Fruit fly (Drosophila melanogaster) whole organism, embryonic: ENCODE results near the gene CG6028.

Experiments
- BtbVII ChIP-seq: fragments of 200-800 bp; sonication (Bioruptor generic); optimal IDR thresholded peaks from 3 replicates; lab custom pipeline; 2017; ENCODE audit warnings: missing biosample characterization, mild to moderate bottlenecking, missing genetic modification characterization
- CG10543 ChIP-seq: fragments of 200-800 bp; sonication (Bioruptor generic); optimal IDR thresholded peaks from 3 replicates; lab custom pipeline; 2017; ENCODE audit warnings: missing biosample characterization, mild to moderate bottlenecking, missing genetic modification characterization, moderate library complexity
- CG11456 ChIP-seq: fragments of 200-800 bp; sonication (Bioruptor generic); IDR thresholded peaks from 3 replicates; pipeline ENCODE4 v1.3.6; 2022; ENCODE audit warnings: missing biosample characterization, missing genetic modification characterization
- CG12219 ChIP-seq: fragments of 200-800 bp; sonication (Bioruptor generic); optimal IDR thresholded peaks from 3 replicates; lab custom pipeline; 2018; ENCODE audit warnings: missing biosample characterization, mild to moderate bottlenecking, missing genetic modification characterization
- CG1529 ChIP-seq: fragments of 200-800 bp; sonication (Bioruptor generic); optimal IDR thresholded peaks from 3 replicates; lab custom pipeline; 2018; ENCODE audit warnings: missing biosample characterization, missing genetic modification characterization
- CG16815 ChIP-seq: fragments of 200-800 bp; sonication (Bioruptor generic); optimal IDR thresholded peaks from 3 replicates; lab custom pipeline; 2017; ENCODE audit warnings: missing biosample characterization, mild to moderate bottlenecking, missing genetic modification characterization
- CG16863 ChIP-seq: fragments of 200-800 bp; sonication (Bioruptor generic); optimal IDR thresholded peaks from 3 replicates; lab custom pipeline; 2016; ENCODE audit warnings: missing biosample characterization, missing genetic modification characterization
- CG17328 ChIP-seq: fragments of 200-800 bp; sonication (Bioruptor generic); IDR thresholded peaks from 2 replicates; pipeline ENCODE4 v1.3.6; 2022; ENCODE audit warnings: missing biosample characterization, missing genetic modification characterization
- CG2116 ChIP-seq: fragments of 200-800 bp; sonication (Bioruptor generic); optimal IDR thresholded peaks from 3 replicates; lab custom pipeline; 2018; ENCODE audit warnings: missing biosample characterization, mild to moderate bottlenecking, missing genetic modification characterization
- CG2202 ChIP-seq: fragments of 200-800 bp; sonication (Bioruptor generic); optimal IDR thresholded peaks from 2 replicates; lab custom pipeline; 2018; ENCODE audit warnings: missing biosample characterization, mild to moderate bottlenecking, missing genetic modification characterization
- CG30403 ChIP-seq: fragments of 200-800 bp; sonication (Bioruptor generic); optimal IDR thresholded peaks from 3 replicates; lab custom pipeline; 2016; ENCODE audit warnings: missing biosample characterization, missing genetic modification characterization
- CG3281 ChIP-seq: fragments of 200-800 bp; sonication (Bioruptor generic); optimal IDR thresholded peaks from 3 replicates; lab custom pipeline; 2017; ENCODE audit warnings: missing biosample characterization, mild to moderate bottlenecking, missing genetic modification characterization
- CG43689 ChIP-seq: fragments of 200-800 bp; sonication (Bioruptor generic); IDR thresholded peaks from 2 replicates; pipeline ENCODE4 v1.3.6; 2022; ENCODE audit warnings: missing biosample characterization, missing genetic modification characterization
- CG5180 ChIP-seq: fragments of 200-800 bp; sonication (Bioruptor generic); optimal IDR thresholded peaks from 3 replicates; lab custom pipeline; 2017; ENCODE audit warnings: missing biosample characterization, missing genetic modification characterization, mild to moderate bottlenecking, moderate library complexity, missing genetic modification reagents
- CG6654 ChIP-seq: fragments of 200-800 bp; sonication (Bioruptor generic); optimal IDR thresholded peaks from 2 replicates; lab custom pipeline; 2017; ENCODE audit warnings: missing biosample characterization, mild to moderate bottlenecking, missing genetic modification characterization
- CG6689 ChIP-seq: fragments of 200-800 bp; sonication (Bioruptor generic); IDR thresholded peaks from 2 replicates; pipeline ENCODE4 v1.3.6; 2022; ENCODE audit warnings: missing biosample characterization, missing genetic modification characterization
- CHES-1-like ChIP-seq: fragments of 200-800 bp; sonication (Bioruptor generic); optimal IDR thresholded peaks from 2 replicates; lab custom pipeline; 2016; ENCODE audit warnings: missing biosample characterization, missing genetic modification characterization
- HLH4C ChIP-seq: fragments of 200-800 bp; sonication (Bioruptor generic); IDR thresholded peaks from 3 replicates; pipeline ENCODE4 v1.3.6; 2022; ENCODE audit warnings: missing biosample characterization, missing genetic modification characterization; ENCODE audit not compliant: partially characterized antibody
- HmgZ ChIP-seq: fragments of 200-800 bp; sonication (Bioruptor generic); optimal IDR thresholded peaks from 2 replicates; lab custom pipeline; 2018; ENCODE audit warnings: missing biosample characterization, mild to moderate bottlenecking, missing genetic modification characterization
- Hmx ChIP-seq: fragments of 200-800 bp; sonication (Bioruptor generic); optimal IDR thresholded peaks from 2 replicates; lab custom pipeline; 2016; ENCODE audit warnings: missing biosample characterization, missing genetic modification characterization
- Lhr ChIP-seq: fragments of 200-800 bp; sonication (Bioruptor generic); optimal IDR thresholded peaks from 3 replicates; lab custom pipeline; 2017; ENCODE audit warnings: mild to moderate bottlenecking, missing biosample characterization, missing genetic modification reagents, missing genetic modification characterization
- MBD-R2 ChIP-seq: fragments of 200-800 bp; sonication (Bioruptor generic); IDR thresholded peaks from 2 replicates; pipeline ENCODE4 v1.3.6; 2022; ENCODE audit warnings: missing biosample characterization, missing genetic modification characterization
- Neu2 ChIP-seq: fragments of 200-800 bp; sonication (Bioruptor generic); optimal IDR thresholded peaks from 3 replicates; lab custom pipeline; 2016; ENCODE audit warnings: missing biosample characterization, missing genetic modification characterization, borderline replicate concordance
- Nf-YA ChIP-seq: fragments of 200-800 bp; sonication (Bioruptor generic); IDR thresholded peaks from 2 replicates; pipeline ENCODE4 v1.3.6; 2022; ENCODE audit warnings: missing biosample characterization, missing genetic modification characterization
- Nf-YC ChIP-seq: fragments of 200-800 bp; optimal IDR thresholded peaks from 3 replicates; lab custom pipeline; 2019; ENCODE audit warnings: missing biosample characterization, mild to moderate bottlenecking, missing genetic modification characterization, moderate library complexity
- Rfx ChIP-seq: fragments of 200-800 bp; sonication (Bioruptor generic); IDR thresholded peaks from 2 replicates; pipeline ENCODE4 v1.3.6; 2022; ENCODE audit warnings: missing biosample characterization, missing genetic modification characterization
- Six4 ChIP-seq: fragments of 200-800 bp; sonication (Bioruptor generic); optimal IDR thresholded peaks from 2 replicates; lab custom pipeline; 2016; ENCODE audit warnings: missing biosample characterization, missing genetic modification characterization
- Sox100B ChIP-seq: fragments of 200-800 bp; sonication (Bioruptor generic); optimal IDR thresholded peaks from 3 replicates; lab custom pipeline; 2018; ENCODE audit warnings: missing biosample characterization, mild to moderate bottlenecking, missing genetic modification characterization
- Sox102F ChIP-seq: fragments of 200-800 bp; sonication (Bioruptor generic); optimal IDR thresholded peaks from 2 replicates; lab custom pipeline; 2018; ENCODE audit warnings: missing biosample characterization, mild to moderate bottlenecking, missing genetic modification characterization, moderate library complexity
- Sry-δ ChIP-seq: fragments of 200-800 bp; sonication (Bioruptor generic); optimal IDR thresholded peaks from 2 replicates; lab custom pipeline; 2016; ENCODE audit warnings: missing biosample characterization, missing genetic modification characterization
- Ssrp ChIP-seq: fragments of 200-800 bp; sonication (Bioruptor generic); optimal IDR thresholded peaks from 2 replicates; lab custom pipeline; 2018; ENCODE audit warnings: missing biosample characterization, mild to moderate bottlenecking, missing genetic modification characterization, moderate library complexity
- Stat92E ChIP-seq, 3 experiments: fragments of >200 bp in 2 of 3; fragments of 200-800 bp in 1 of 3; sonication (Bioruptor generic) in 1 of 3; optimal IDR thresholded peaks; 2 replicates each; lab custom pipeline; 2017 to 2019; ENCODE audit warnings: missing biosample characterization in 3 of 3, missing genetic modification characterization in 3 of 3, mild to moderate bottlenecking in 1 of 3, moderate library complexity in 1 of 3
- cas ChIP-seq: fragments of 200-800 bp; sonication (Bioruptor generic); IDR thresholded peaks from 2 replicates; pipeline ENCODE4 v1.3.6; 2022; ENCODE audit warnings: missing biosample characterization, missing genetic modification characterization
- dati ChIP-seq: fragments of 200-800 bp; sonication (Bioruptor generic); IDR thresholded peaks from 2 replicates; pipeline ENCODE4 v1.3.6; 2022; ENCODE audit warnings: missing biosample characterization, missing genetic modification characterization
- eve ChIP-seq, 2 experiments: fragments of >200 bp; optimal IDR thresholded peaks; 2 replicates each; lab custom pipeline; 2017; ENCODE audit warnings: missing biosample characterization in 2 of 2, missing genetic modification characterization in 2 of 2
- gro ChIP-seq: fragments of 200-800 bp; sonication (Bioruptor generic); optimal IDR thresholded peaks from 2 replicates; lab custom pipeline; 2016; ENCODE audit warnings: missing biosample characterization, missing genetic modification characterization
- hb ChIP-seq: fragments of 200-800 bp; sonication (Bioruptor generic); IDR thresholded peaks from 3 replicates; pipeline ENCODE4 v1.3.6; 2022; ENCODE audit warnings: missing biosample characterization, missing genetic modification characterization; ENCODE audit not compliant: partially characterized antibody
- her ChIP-seq: fragments of 200-800 bp; sonication (Bioruptor generic); optimal IDR thresholded peaks from 2 replicates; lab custom pipeline; 2016; ENCODE audit warnings: missing biosample characterization, missing genetic modification characterization
- mam ChIP-seq: fragments of 200-800 bp; sonication (Bioruptor generic); optimal IDR thresholded peaks from 3 replicates; lab custom pipeline; 2016; ENCODE audit warnings: missing biosample characterization, missing genetic modification characterization
- org-1 ChIP-seq: fragments of 200-800 bp; sonication (Bioruptor generic); optimal IDR thresholded peaks from 2 replicates; lab custom pipeline; 2017; ENCODE audit warnings: missing biosample characterization, missing genetic modification characterization
- prd ChIP-seq, 3 experiments: fragments of >200 bp in 2 of 3; fragments of 200-800 bp in 1 of 3; sonication (Bioruptor generic) in 1 of 3; optimal IDR thresholded peaks in 2 of 3; IDR thresholded peaks in 1 of 3; 2 replicates in 2 of 3; 3 replicates in 1 of 3; pipeline versions ENCODE4 v1.3.6 to Lab custom; 2017 to 2022; ENCODE audit warnings: missing biosample characterization in 1 of 3, missing genetic modification characterization in 1 of 3
- row ChIP-seq: fragments of 200-800 bp; sonication (Bioruptor generic); IDR thresholded peaks from 3 replicates; pipeline ENCODE4 v1.3.6; 2022; ENCODE audit warnings: missing biosample characterization, missing genetic modification characterization
- sr ChIP-seq: fragments of 200-800 bp; sonication (Bioruptor generic); IDR thresholded peaks from 3 replicates; pipeline ENCODE4 v1.3.6; 2022; ENCODE audit warnings: missing biosample characterization, missing genetic modification characterization
- tna ChIP-seq: fragments of 200-800 bp; sonication (Bioruptor generic); IDR thresholded peaks from 2 replicates; pipeline ENCODE4 v1.3.6; 2022; ENCODE audit warnings: missing biosample characterization, missing genetic modification characterization; ENCODE audit not compliant: partially characterized antibody
- toy ChIP-seq: fragments of 200-800 bp; sonication (Bioruptor generic); IDR thresholded peaks from 2 replicates; pipeline ENCODE4 v1.3.6; 2022; ENCODE audit warnings: missing biosample characterization, missing genetic modification characterization
- vvl ChIP-seq: fragments of 200-800 bp; sonication (Bioruptor generic); IDR thresholded peaks from 2 replicates; pipeline ENCODE4 v1.3.6; 2022; ENCODE audit warnings: missing biosample characterization, missing genetic modification characterization
- z ChIP-seq: fragments of 200-800 bp; sonication (Bioruptor generic); IDR thresholded peaks from 3 replicates; pipeline ENCODE4 v1.3.6; 2022; ENCODE audit warnings: missing biosample characterization, missing genetic modification characterization
- zen2 ChIP-seq: fragments of 200-800 bp; sonication (Bioruptor generic); IDR thresholded peaks from 3 replicates; pipeline ENCODE4 v1.3.6; 2022; ENCODE audit warnings: missing biosample characterization, missing genetic modification characterization; ENCODE audit not compliant: partially characterized antibody

CG6028 gene

dm6 chr3R:22026922-22027742 is 1.8 kb upstream of the CG6028 start, which contains the start of the genes Cchl and ND-42 (continued):
- TF ChIP-seq gro (GFP tag; lab: Kevin White, UChicago): peak; percentile 64
- TF ChIP-seq MBD-R2: peak; percentile 70
- peak; percentile 81 for TF ChIP-seq CG16815 (GFP tag; lab: Kevin White, UChicago)
- no peak for TF ChIP-seq dati (GFP tag; lab: Robert Waterston, UW)
- peak; percentile 82 for TF ChIP-seq Nf-YC (tag; lab: Kevin White, UChicago)
- peak; percentile 57 for TF ChIP-seq CHES-1-like (GFP tag; lab: Kevin White, UChicago)
- TF ChIP-seq Six4 (GFP tag; lab: Kevin White, UChicago): peak; percentile 73
- peak; percentile 78 for TF ChIP-seq mam (GFP tag; lab: Kevin White, UChicago)
- peak; percentile 79 for TF ChIP-seq Rfx (GFP tag; lab: Robert Waterston, UW)
- peak; percentile 63 for TF ChIP-seq org-1
- peak; percentile 67 for TF ChIP-seq CG11456
- TF ChIP-seq eve (GFP tag; optimal IDR thresholded peaks at IDR 0.05; lab: Kevin White, UChicago): no peak
- peak; percentile 51 for TF ChIP-seq her (GFP tag; lab: Kevin White, UChicago)
- TF ChIP-seq CG43689 (GFP tag; lab: Robert Waterston, UW): peak; percentile 33; the same call in 1 of the 2 replicates
- peak; percentile 51; the same call in 2 of the 3 replicates for TF ChIP-seq HLH4C
- no peak for TF ChIP-seq Sox100B (GFP tag; lab: Kevin White, UChicago)
- TF ChIP-seq sr: no peak
- peak; percentile 81 for TF ChIP-seq Sox102F (GFP tag; lab: Kevin White, UChicago)
- TF ChIP-seq vvl (GFP tag; lab: Robert Waterston, UW): peak; percentile 87
- 0 out of 2 replicates have a peak, but pooled peaks have one; percentile 25 for TF ChIP-seq Nf-YA
- TF ChIP-seq tna (GFP tag; lab: Robert Waterston, UW): no peak
- peak; percentile 91 for TF ChIP-seq CG30403 (GFP tag; lab: Kevin White, UChicago)
- peak; percentile 85 for TF ChIP-seq CG3281 (GFP tag; lab: Kevin White, UChicago)
- TF ChIP-seq z: no peak
- peak; percentile 69 for TF ChIP-seq CG17328 (GFP tag; lab: Robert Waterston, UW)
- peak; percentile 88 for TF ChIP-seq CG10543 (GFP tag; lab: Kevin White, UChicago)
- TF ChIP-seq CG2202 (tag; lab: Kevin White, UChicago): peak; percentile 43
- TF ChIP-seq CG2116: peak; percentile 81
- TF ChIP-seq Neu2: no peak
- peak; percentile 67 for TF ChIP-seq CG1529 (GFP tag; lab: Kevin White, UChicago)
- peak; percentile 44 for TF ChIP-seq Lhr (GFP tag; lab: Kevin White, UChicago)
- peak; percentile 92 for TF ChIP-seq row (GFP tag; lab: Robert Waterston, UW)
- TF ChIP-seq CG5180 (GFP tag; lab: Kevin White, UChicago): no peak
- TF ChIP-seq CG6654 (GFP tag; lab: Kevin White, UChicago): no peak
- TF ChIP-seq Sry-δ (GFP tag; lab: Kevin White, UChicago): peak; percentile 53
- peak; percentile 80 for TF ChIP-seq HmgZ
- no peak for TF ChIP-seq prd (optimal IDR thresholded peaks at IDR 0.05; lab: Kevin White, UChicago)
- TF ChIP-seq prd (GFP tag; IDR thresholded peaks at IDR 0.05; lab: Robert Waterston, UW): peak; percentile 81
- TF ChIP-seq BtbVII: no peak
- TF ChIP-seq zen2 (GFP tag; lab: Robert Waterston, UW): no peak; the same call in 2 of the 3 replicates
- TF ChIP-seq Hmx (GFP tag; lab: Kevin White, UChicago): no peak
- peak; percentile 77 for TF ChIP-seq CG6689 (GFP tag; lab: Robert Waterston, UW)
- TF ChIP-seq CG12219 (GFP tag; lab: Kevin White, UChicago): peak; percentile 50
- no peak for TF ChIP-seq hb (GFP tag; lab: Robert Waterston, UW)
- TF ChIP-seq cas (GFP tag; lab: Robert Waterston, UW): 0 out of 2 replicates have a peak, but pooled peaks have one; percentile 6
- TF ChIP-seq CG16863: peak; percentile 71
- peak; percentile 74 for TF ChIP-seq Ssrp (tag; lab: Kevin White, UChicago)
- no peak for TF ChIP-seq Stat92E (GFP tag; optimal IDR thresholded peaks at IDR 0.05; lab: Kevin White, UChicago)
- 0 out of 2 replicates have a peak, but pooled peaks have one; percentile 21 for TF ChIP-seq toy
